Worm (Caenorhabditis elegans) whole organism, L4 larva: Measurements from ENCODE around the gene F53A2.11.

Source experiments
- D1046.2 ChIP-seq: fragments of 200-800 bp; sonication (Bioruptor generic); IDR thresholded peaks from 2 replicates; pipeline ENCODE4 v1.3.6; 2022; ENCODE audit warnings: missing genetic modification characterization, missing compliant biosample characterization
- T20F7.1 ChIP-seq: fragments of 200-800 bp; sonication (Bioruptor generic); optimal IDR thresholded peaks from 2 replicates; lab custom pipeline; 2018; ENCODE audit warnings: mild to moderate bottlenecking, missing genetic modification characterization, missing compliant biosample characterization
- T26A8.4 ChIP-seq: fragments of 200-800 bp; sonication (Bioruptor generic); IDR thresholded peaks from 2 replicates; pipeline ENCODE4 v1.3.6; 2022; ENCODE audit warnings: missing genetic modification characterization, missing compliant biosample characterization
- Y105C5A.15 ChIP-seq: fragments of 200-800 bp; sonication (Bioruptor generic); IDR thresholded peaks from 2 replicates; pipeline ENCODE4 v1.3.6; 2022; ENCODE audit warnings: missing genetic modification characterization, missing compliant biosample characterization
- aha-1 ChIP-seq: fragments of 150-350 bp; peaks from one replicate; lab custom pipeline; 2014; ENCODE audit warnings: missing biosample characterization, missing genetic modification characterization
- aly-2 ChIP-seq: sonication (generic microtip); optimal IDR thresholded peaks from 2 replicates; lab custom pipeline; 2018; ENCODE audit warnings: missing biosample characterization, missing genetic modification characterization
- ama-1 ChIP-seq: fragments of 150-350 bp; optimal IDR thresholded peaks from 2 replicates; lab custom pipeline; 2014; ENCODE audit warnings: inconsistent platforms, mixed read lengths
- ceh-62 ChIP-seq: sonication (generic microtip); optimal IDR thresholded peaks from 2 replicates; lab custom pipeline; 2017; ENCODE audit warnings: missing biosample characterization, missing genetic modification characterization
- cey-2 ChIP-seq: sonication (generic microtip); optimal IDR thresholded peaks from 3 replicates; lab custom pipeline; 2017; ENCODE audit warnings: missing genetic modification characterization, mild to moderate bottlenecking, missing compliant biosample characterization, antibody characterized with exemption, borderline replicate concordance; ENCODE audit not compliant: insufficient read depth
- ctbp-1 ChIP-seq: fragments of 200-800 bp; sonication (Bioruptor generic); IDR thresholded peaks from 2 replicates; pipeline ENCODE4 v1.3.6; 2022; ENCODE audit warnings: missing genetic modification reagents, missing genetic modification characterization, missing compliant biosample characterization
- daf-12 ChIP-seq: fragments of 150-350 bp; optimal IDR thresholded peaks from 2 replicates; lab custom pipeline; 2014; ENCODE audit warnings: missing biosample characterization, missing genetic modification reagents, missing genetic modification characterization
- daf-16 ChIP-seq, 3 experiments: sonication (generic microtip); optimal IDR thresholded peaks; 2 replicates each; lab custom pipeline; 2016 to 2017; ENCODE audit warnings: missing genetic modification characterization in 3 of 3, missing genetic modification reagents in 3 of 3, mild to moderate bottlenecking in 2 of 3, missing compliant biosample characterization in 2 of 3, missing biosample characterization in 1 of 3, moderate library complexity in 1 of 3
- daf-19 ChIP-seq: fragments of 200-800 bp; sonication (Bioruptor generic); conservative IDR thresholded peaks from 2 replicates; pipeline ENCODE4 v1.3.6; 2022; ENCODE audit warnings: missing genetic modification characterization, missing compliant biosample characterization
- dpl-1 ChIP-seq: fragments of 150-350 bp; optimal IDR thresholded peaks from 2 replicates; lab custom pipeline; 2014; ENCODE audit warnings: missing biosample characterization, missing genetic modification reagents, missing genetic modification characterization
- dve-1 ChIP-seq: sonication (generic microtip); optimal IDR thresholded peaks from 2 replicates; lab custom pipeline; 2017; ENCODE audit warnings: antibody characterized with exemption, mild to moderate bottlenecking, missing genetic modification characterization, missing compliant biosample characterization; ENCODE audit not compliant: insufficient read depth
- gei-8 ChIP-seq: fragments of 200-800 bp; sonication (Bioruptor generic); optimal IDR thresholded peaks from 2 replicates; lab custom pipeline; 2018; ENCODE audit warnings: mild to moderate bottlenecking, missing genetic modification characterization, missing compliant biosample characterization
- hlh-30 ChIP-seq: sonication (generic microtip); optimal IDR thresholded peaks from 2 replicates; lab custom pipeline; 2017; ENCODE audit warnings: antibody characterized with exemption, mild to moderate bottlenecking, missing genetic modification characterization, missing compliant biosample characterization; ENCODE audit not compliant: insufficient read depth
- lim-7 ChIP-seq: fragments of 200-800 bp; sonication (Bioruptor generic); IDR thresholded peaks from 2 replicates; pipeline ENCODE4 v1.3.6; 2022; ENCODE audit warnings: missing genetic modification characterization, missing compliant biosample characterization
- lin-13 ChIP-seq: fragments of 150-350 bp; optimal IDR thresholded peaks from 2 replicates; lab custom pipeline; 2014; ENCODE audit warnings: missing biosample characterization, missing genetic modification reagents, missing genetic modification characterization
- lin-15B ChIP-seq: fragments of 150-350 bp; sonication (generic microtip); optimal IDR thresholded peaks from 3 replicates; lab custom pipeline; 2014; ENCODE audit warnings: missing biosample characterization, missing genetic modification characterization
- lin-29 ChIP-seq: fragments of 200-800 bp; sonication (Bioruptor generic); IDR thresholded peaks from 2 replicates; pipeline ENCODE4 v1.3.6; 2022; ENCODE audit warnings: missing genetic modification reagents, missing genetic modification characterization, missing compliant biosample characterization
- lin-38 ChIP-seq: fragments of 200-800 bp; sonication (Bioruptor generic); IDR thresholded peaks from 2 replicates; pipeline ENCODE4 v1.3.6; 2022; ENCODE audit warnings: missing genetic modification reagents, missing genetic modification characterization, missing compliant biosample characterization
- lin-39 ChIP-seq: fragments of 150-350 bp; optimal IDR thresholded peaks from 2 replicates; lab custom pipeline; 2014; ENCODE audit warnings: missing biosample characterization, missing genetic modification reagents, missing genetic modification characterization
- lsy-2 ChIP-seq, 2 experiments: fragments of 150-350 bp in 1 of 2; sonication (generic microtip) in 1 of 2; optimal IDR thresholded peaks; 2 replicates each; lab custom pipeline; 2014 to 2017; ENCODE audit warnings: missing biosample characterization in 2 of 2, missing genetic modification characterization in 2 of 2
- mep-1 ChIP-seq: fragments of 150-350 bp; sonication (generic microtip); optimal IDR thresholded peaks from 3 replicates; lab custom pipeline; 2014; ENCODE audit warnings: missing biosample characterization, missing genetic modification characterization
- mxl-3 ChIP-seq: fragments of 200-800 bp; sonication (Bioruptor generic); optimal IDR thresholded peaks from 2 replicates; lab custom pipeline; 2018; ENCODE audit warnings: mild to moderate bottlenecking, missing genetic modification characterization, missing compliant biosample characterization
- nhr-11 ChIP-seq: fragments of 150-350 bp; optimal IDR thresholded peaks from 2 replicates; lab custom pipeline; 2014; ENCODE audit warnings: missing biosample characterization, missing genetic modification characterization
- php-3 ChIP-seq: fragments of 200-800 bp; sonication (Bioruptor generic); IDR thresholded peaks from 2 replicates; pipeline ENCODE4 v1.3.6; 2022; ENCODE audit warnings: missing genetic modification reagents, missing genetic modification characterization, missing compliant biosample characterization
- rbr-2 ChIP-seq: sonication (generic microtip); optimal IDR thresholded peaks from 2 replicates; lab custom pipeline; 2016; ENCODE audit warnings: missing genotype, missing genetic modification characterization, missing compliant biosample characterization
- set-16 ChIP-seq: fragments of 200-800 bp; sonication (Bioruptor generic); IDR thresholded peaks from 2 replicates; pipeline ENCODE4 v1.3.6; 2022; ENCODE audit warnings: missing genetic modification reagents, missing genetic modification characterization, missing compliant biosample characterization
- snpc-4 ChIP-seq: fragments of 150-350 bp; optimal IDR thresholded peaks from 2 replicates; lab custom pipeline; 2014; ENCODE audit warnings: missing biosample characterization, missing genetic modification characterization
- unc-130 ChIP-seq: sonication (generic microtip); optimal IDR thresholded peaks from 2 replicates; lab custom pipeline; 2016; ENCODE audit warnings: missing genetic modification reagents, missing genetic modification characterization, missing compliant biosample characterization
- unc-62 ChIP-seq, 3 experiments: fragments of 150-350 bp in 1 of 3; sonication (generic microtip); optimal IDR thresholded peaks in 2 of 3; peaks in 1 of 3; 1 replicate in 1 of 3; 2 replicates in 2 of 3; lab custom pipeline; 2014 to 2017; ENCODE audit warnings: missing biosample characterization in 3 of 3, missing genetic modification characterization in 3 of 3, missing genetic modification reagents in 3 of 3, missing genotype in 1 of 3
- zag-1 ChIP-seq: fragments of 150-350 bp; optimal IDR thresholded peaks from 2 replicates; lab custom pipeline; 2014; ENCODE audit warnings: missing biosample characterization, missing genetic modification characterization
- ztf-11 ChIP-seq: fragments of 150-350 bp; optimal IDR thresholded peaks from 2 replicates; lab custom pipeline; 2014; ENCODE audit warnings: missing biosample characterization, missing genetic modification characterization

The F53A2.11 gene

DNA sequence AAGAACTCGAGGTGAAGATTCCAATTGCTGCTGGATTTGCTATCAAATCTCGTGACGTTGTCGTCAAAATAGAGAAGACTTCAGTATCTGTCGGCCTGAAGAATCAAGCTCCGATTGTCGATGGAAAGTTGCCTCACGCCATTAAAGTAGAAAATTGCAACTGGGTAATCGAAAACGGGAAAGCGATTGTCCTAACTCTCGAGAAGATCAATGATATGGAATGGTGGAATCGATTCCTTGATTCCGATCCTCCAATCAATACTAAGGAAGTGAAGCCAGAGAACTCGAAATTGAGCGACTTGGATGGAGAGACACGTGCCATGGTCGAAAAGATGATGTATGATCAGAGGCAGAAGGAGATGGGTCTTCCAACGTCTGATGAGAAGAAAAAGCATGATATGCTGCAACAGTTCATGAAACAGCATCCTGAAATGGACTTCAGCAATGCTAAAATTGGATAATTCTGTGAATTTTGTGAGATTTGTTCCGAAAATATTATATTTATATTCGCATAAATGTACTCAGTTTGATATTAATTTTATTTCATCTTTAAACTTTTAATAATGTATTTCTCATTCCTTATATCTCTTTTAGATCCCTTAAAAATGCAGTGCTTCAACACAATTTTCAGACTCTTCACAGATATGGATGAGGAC is 19.7 kb upstream of the F53A2.11 start, which contains the start of gene dro-1:
dro-1 (plus strand) TSS at position 606 of the 656 bp plus-strand sequence.
- peak in 1 of 2 experiments; percentile 93 for TF ChIP-seq unc-62 (GFP tag; optimal IDR thresholded peaks at IDR 0.05 in 1 of 2; lab: Kevin White, UChicago)
- TF ChIP-seq unc-62 (tag; optimal IDR thresholded peaks at IDR 0.05; lab: Kevin White, UChicago): no peak
- no peak for TF ChIP-seq lin-29 (GFP tag; lab: Robert Waterston, UW)

DNA sequence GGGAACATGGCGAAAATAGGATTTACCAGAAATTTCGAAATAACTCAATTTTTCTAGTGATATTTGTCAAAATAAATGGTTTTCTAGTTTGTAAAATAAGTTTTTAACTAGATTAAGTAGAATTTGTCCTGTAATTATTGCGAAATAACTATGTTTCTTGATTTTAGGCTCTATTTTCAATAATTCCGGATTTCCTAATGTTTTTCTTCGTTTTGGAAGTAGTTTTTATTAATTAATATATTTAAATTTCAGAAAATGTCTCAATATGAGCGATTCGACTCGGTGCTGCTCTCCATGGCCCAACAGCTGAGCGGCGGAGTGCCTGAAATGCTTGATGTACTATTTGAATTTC is 18.8 kb upstream of the F53A2.11 start, which contains the start of gene nud-1:
nud-1 (plus strand) TSS at position 253 of the 352 bp plus-strand sequence.
- no peak for TF ChIP-seq lin-13 (GFP tag; lab: Kevin White, UChicago)
- no peak for TF ChIP-seq Y105C5A.15 (GFP tag; lab: Robert Waterston, UW)
- no peak for TF ChIP-seq mxl-3 (GFP tag; lab: Kevin White, UChicago)
- TF ChIP-seq mep-1: no peak
- no peak for TF ChIP-seq snpc-4 (tag; lab: Kevin White, UChicago)
- TF ChIP-seq D1046.2 (GFP tag; lab: Robert Waterston, UW): no peak
- TF ChIP-seq cey-2 (tag; lab: Kevin White, UChicago): no peak
- TF ChIP-seq lin-39 (tag; lab: Kevin White, UChicago): no peak

DNA sequence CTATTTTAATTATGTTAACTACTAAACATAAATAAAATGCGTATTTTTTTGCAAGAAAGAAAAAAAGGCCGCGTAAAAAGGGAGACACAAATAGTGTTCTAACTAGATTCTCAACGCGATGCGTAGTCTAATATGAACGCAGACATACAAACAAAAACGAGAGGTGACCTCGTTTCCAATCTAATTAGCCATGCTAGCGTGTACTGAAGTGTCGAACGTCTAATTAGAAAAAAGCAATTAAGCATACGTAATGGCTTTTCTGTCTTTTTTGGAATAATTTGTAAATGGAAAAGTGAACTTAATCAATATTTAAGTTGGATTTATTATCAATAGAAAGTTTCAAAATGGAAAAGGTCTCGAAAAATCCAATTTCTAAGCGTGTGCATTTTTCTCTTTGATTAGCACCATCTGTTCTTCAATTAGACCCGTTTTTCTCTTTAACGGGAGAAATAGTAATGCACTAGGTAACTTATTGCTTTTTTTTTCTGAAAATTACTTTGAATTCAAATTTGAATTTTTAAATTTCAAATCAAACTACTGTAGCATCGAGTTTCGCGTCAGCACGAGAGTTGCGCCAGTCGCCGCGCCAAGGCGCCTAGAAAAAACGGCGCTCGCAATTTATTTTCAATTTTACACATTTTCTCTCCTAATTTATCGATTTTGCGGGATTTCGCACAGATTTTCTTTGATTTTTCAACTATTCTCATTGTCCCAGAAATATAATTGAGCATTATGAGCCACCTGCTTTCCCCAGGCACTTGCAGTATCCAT is 18.2 kb upstream of the F53A2.11 start:
- TF ChIP-seq cey-2 (tag; lab: Kevin White, UChicago) (no peak), php-3 (no peak), daf-16 (GFP tag; optimal IDR thresholded peaks at IDR 0.05; lab: Kevin White, UChicago) (no peak), daf-16 (tag; optimal IDR thresholded peaks at IDR 0.05; lab: Kevin White, UChicago) (no peak), nhr-11 (tag; lab: Kevin White, UChicago) (no peak), aha-1 (peak; percentile 52), snpc-4 (tag; lab: Kevin White, UChicago) (no peak), lin-38 (GFP tag; lab: Robert Waterston, UW) (no peak), daf-19 (GFP tag; lab: Robert Waterston, UW) (no peak), T20F7.1 (GFP tag; lab: Kevin White, UChicago) (no peak), lsy-2 (tag; optimal IDR thresholded peaks at IDR 0.05; lab: Kevin White, UChicago) (peak in 1 of 2 experiments; percentile 55), ama-1 (lab: Kevin White, UChicago) (no peak), hlh-30 (tag; lab: Kevin White, UChicago) (no peak), gei-8 (GFP tag; lab: Kevin White, UChicago) (no peak), dve-1 (tag; lab: Kevin White, UChicago) (no peak), dpl-1 (GFP tag; lab: Kevin White, UChicago) (peak; percentile 72), ceh-62 (tag; lab: Kevin White, UChicago) (no peak), daf-12 (tag; lab: Kevin White, UChicago) (no peak), ctbp-1 (GFP tag; lab: Robert Waterston, UW) (no peak)

DNA sequence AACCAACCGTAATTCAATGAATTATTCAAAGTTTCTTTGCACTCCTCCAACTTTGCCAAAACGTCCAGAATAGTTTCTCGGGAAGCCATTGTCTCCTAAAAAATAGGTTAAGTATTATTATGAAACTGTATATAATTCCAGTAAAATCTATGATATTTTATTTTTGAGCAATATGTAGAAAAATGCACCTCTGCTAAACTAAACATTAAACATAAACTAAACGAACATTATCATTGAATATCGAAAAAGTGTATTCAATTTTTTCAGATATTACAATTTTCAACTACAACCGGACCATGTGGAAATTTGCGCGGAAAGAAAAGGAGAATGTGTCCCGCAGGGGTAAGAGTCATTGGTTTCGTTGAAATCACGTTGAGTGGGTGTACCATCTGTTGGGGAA is 17.2 kb upstream of the F53A2.11 start, which contains the start of gene F53A2.3:
F53A2.3 (minus strand) TSS at position 101 of the 400 bp plus-strand sequence.
- TF ChIP-seq set-16 (GFP tag; lab: Robert Waterston, UW): no peak
- TF ChIP-seq ztf-11 (tag; lab: Kevin White, UChicago): no peak
- TF ChIP-seq lin-39 (tag; lab: Kevin White, UChicago): no peak
- no peak for TF ChIP-seq unc-130 (GFP tag; lab: Kevin White, UChicago)
- TF ChIP-seq aly-2: no peak
- TF ChIP-seq mep-1: no peak
- TF ChIP-seq lin-15B (tag; lab: Kevin White, UChicago): no peak
- TF ChIP-seq T26A8.4 (GFP tag; lab: Robert Waterston, UW): no peak
- TF ChIP-seq daf-19 (GFP tag; lab: Robert Waterston, UW): no peak
- no peak for TF ChIP-seq rbr-2
- no peak for TF ChIP-seq zag-1 (tag; lab: Kevin White, UChicago)
- TF ChIP-seq lim-7 (GFP tag; lab: Robert Waterston, UW): no peak
